Worm (Caenorhabditis elegans) whole organism, late embryonic: ENCODE results near the gene tofu-2.

Source experiments
- C08G9.2 ChIP-seq: sonication (generic microtip); optimal IDR thresholded peaks from 2 replicates; lab custom pipeline; 2016; ENCODE audit warnings: mild to moderate bottlenecking, missing genetic modification characterization, moderate library complexity, missing compliant biosample characterization
- C38D4.7 ChIP-seq: fragments of 200-800 bp; sonication (Bioruptor generic); optimal IDR thresholded peaks from 2 replicates; lab custom pipeline; 2018; ENCODE audit warnings: mild to moderate bottlenecking, missing genetic modification characterization, moderate library complexity, missing compliant biosample characterization
- ceh-18 ChIP-seq: sonication (generic microtip); optimal IDR thresholded peaks from 2 replicates; lab custom pipeline; 2016; ENCODE audit warnings: missing genetic modification characterization, missing compliant biosample characterization
- ceh-2 ChIP-seq: sonication (generic microtip); optimal IDR thresholded peaks from 2 replicates; lab custom pipeline; 2016; ENCODE audit warnings: missing genotype, missing genetic modification characterization, missing compliant biosample characterization
- ceh-22 ChIP-seq: sonication (generic microtip); optimal IDR thresholded peaks from 2 replicates; lab custom pipeline; 2017; ENCODE audit warnings: missing biosample characterization, missing genetic modification characterization
- ceh-24 ChIP-seq: sonication (generic microtip); optimal IDR thresholded peaks from 2 replicates; lab custom pipeline; 2016; ENCODE audit warnings: mild to moderate bottlenecking, missing genetic modification characterization, missing compliant biosample characterization
- ceh-30 ChIP-seq: fragments of 150-350 bp; optimal IDR thresholded peaks from 2 replicates; lab custom pipeline; 2014; ENCODE audit warnings: missing biosample characterization, missing genetic modification characterization
- ceh-31 ChIP-seq: sonication (generic microtip); optimal IDR thresholded peaks from 2 replicates; lab custom pipeline; 2016; ENCODE audit warnings: missing genetic modification characterization, missing compliant biosample characterization
- ceh-34 ChIP-seq: sonication (generic microtip); optimal IDR thresholded peaks from 2 replicates; lab custom pipeline; 2016; ENCODE audit warnings: mild to moderate bottlenecking, missing genetic modification characterization, missing compliant biosample characterization
- elt-2 ChIP-seq: sonication (generic microtip); optimal IDR thresholded peaks from 2 replicates; lab custom pipeline; 2016; ENCODE audit warnings: missing genetic modification reagents, missing genetic modification characterization, missing compliant biosample characterization
- ets-4 ChIP-seq: sonication (generic microtip); optimal IDR thresholded peaks from 2 replicates; lab custom pipeline; 2016; ENCODE audit warnings: missing genetic modification characterization, missing compliant biosample characterization
- eyg-1 ChIP-seq: sonication (generic microtip); optimal IDR thresholded peaks from 2 replicates; lab custom pipeline; 2016; ENCODE audit warnings: missing genotype, missing genetic modification characterization, missing compliant biosample characterization
- fax-1 ChIP-seq: sonication (generic microtip); optimal IDR thresholded peaks from 2 replicates; lab custom pipeline; 2016; ENCODE audit warnings: missing genotype, missing genetic modification characterization, missing compliant biosample characterization
- fkh-6 ChIP-seq: sonication (generic microtip); optimal IDR thresholded peaks from 2 replicates; lab custom pipeline; 2016; ENCODE audit warnings: missing genetic modification characterization, missing compliant biosample characterization
- gmeb-2 ChIP-seq: sonication (generic microtip); optimal IDR thresholded peaks from 2 replicates; lab custom pipeline; 2016; ENCODE audit warnings: missing genetic modification characterization, inconsistent platforms, missing compliant biosample characterization
- hlh-15 ChIP-seq: sonication (generic microtip); optimal IDR thresholded peaks from 2 replicates; lab custom pipeline; 2016; ENCODE audit warnings: missing genetic modification characterization, missing compliant biosample characterization
- hlh-30 ChIP-seq: sonication (generic microtip); optimal IDR thresholded peaks from 2 replicates; lab custom pipeline; 2017; ENCODE audit warnings: antibody characterized with exemption, missing genetic modification characterization, missing compliant biosample characterization; ENCODE audit not compliant: insufficient read depth
- hlh-6 ChIP-seq: sonication (generic microtip); optimal IDR thresholded peaks from 2 replicates; lab custom pipeline; 2016; ENCODE audit warnings: missing genotype, missing genetic modification characterization, missing compliant biosample characterization
- hlh-8 ChIP-seq: sonication (generic microtip); optimal IDR thresholded peaks from 2 replicates; lab custom pipeline; 2016; ENCODE audit warnings: missing genotype, missing genetic modification characterization, missing compliant biosample characterization
- lim-6 ChIP-seq: sonication (generic microtip); optimal IDR thresholded peaks from 2 replicates; lab custom pipeline; 2016; ENCODE audit warnings: missing genetic modification characterization, missing compliant biosample characterization
- madf-2 ChIP-seq: sonication (generic microtip); optimal IDR thresholded peaks from 2 replicates; lab custom pipeline; 2017; ENCODE audit warnings: missing genetic modification characterization, missing compliant biosample characterization
- mec-3 ChIP-seq: sonication (generic microtip); optimal IDR thresholded peaks from 2 replicates; lab custom pipeline; 2016; ENCODE audit warnings: borderline replicate concordance, missing genetic modification characterization, missing compliant biosample characterization
- nhr-232 ChIP-seq: sonication (generic microtip); optimal IDR thresholded peaks from 2 replicates; lab custom pipeline; 2016; ENCODE audit warnings: missing genetic modification characterization, missing compliant biosample characterization
- npax-4 ChIP-seq: sonication (generic microtip); optimal IDR thresholded peaks from 2 replicates; lab custom pipeline; 2016; ENCODE audit warnings: missing genetic modification characterization, missing compliant biosample characterization
- odd-2 ChIP-seq: sonication (generic microtip); optimal IDR thresholded peaks from 2 replicates; lab custom pipeline; 2017; ENCODE audit warnings: antibody characterized with exemption, mild to moderate bottlenecking, missing genetic modification characterization, missing compliant biosample characterization
- pat-9 ChIP-seq: fragments of 200-800 bp; sonication (Bioruptor generic); optimal IDR thresholded peaks from 2 replicates; lab custom pipeline; 2018; ENCODE audit warnings: mild to moderate bottlenecking, missing genetic modification characterization, moderate library complexity, missing compliant biosample characterization
- pax-1 ChIP-seq: fragments of 150-350 bp; optimal IDR thresholded peaks from 2 replicates; lab custom pipeline; 2014; ENCODE audit warnings: missing biosample characterization, missing genetic modification characterization
- pha-2 ChIP-seq: sonication (generic microtip); optimal IDR thresholded peaks from 2 replicates; lab custom pipeline; 2017; ENCODE audit warnings: mild to moderate bottlenecking, missing genetic modification characterization, missing compliant biosample characterization
- pqm-1 ChIP-seq: sonication (generic microtip); optimal IDR thresholded peaks from 2 replicates; lab custom pipeline; 2016; ENCODE audit warnings: missing genetic modification characterization, missing compliant biosample characterization
- pros-1 ChIP-seq: fragments of 150-350 bp; optimal IDR thresholded peaks from 2 replicates; lab custom pipeline; 2014; ENCODE audit warnings: missing biosample characterization, missing genetic modification reagents, missing genetic modification characterization
- rnt-1 ChIP-seq: sonication (generic microtip); optimal IDR thresholded peaks from 2 replicates; lab custom pipeline; 2016; ENCODE audit warnings: missing genetic modification characterization, missing compliant biosample characterization
- sox-2 ChIP-seq: fragments of 200-800 bp; sonication (Bioruptor generic); IDR thresholded peaks from 2 replicates; pipeline ENCODE4 v1.3.6; 2022; ENCODE audit warnings: missing genetic modification reagents, missing genetic modification characterization, missing compliant biosample characterization
- sox-4 ChIP-seq: sonication (generic microtip); optimal IDR thresholded peaks from 2 replicates; lab custom pipeline; 2017; ENCODE audit warnings: mild to moderate bottlenecking, missing genetic modification characterization, inconsistent platforms, missing compliant biosample characterization
- tbx-7 ChIP-seq: sonication (generic microtip); optimal IDR thresholded peaks from 2 replicates; lab custom pipeline; 2016; ENCODE audit warnings: missing genotype, missing genetic modification characterization, missing compliant biosample characterization
- unc-3 ChIP-seq, 2 experiments: fragments of 200-800 bp in 1 of 2; sonication (Bioruptor generic) in 1 of 2; sonication (generic microtip) in 1 of 2; conservative IDR thresholded peaks in 1 of 2; optimal IDR thresholded peaks in 1 of 2; 2 replicates each; pipeline versions ENCODE4 v1.3.6 to Lab custom; 2016 to 2022; ENCODE audit warnings: missing compliant biosample characterization in 2 of 2, missing genetic modification characterization in 2 of 2, missing genetic modification reagents in 1 of 2
- unc-55 ChIP-seq: sonication (generic microtip); optimal IDR thresholded peaks from 2 replicates; lab custom pipeline; 2017; ENCODE audit warnings: missing biosample characterization, missing genetic modification reagents, missing genetic modification characterization
- unc-86 ChIP-seq: sonication (generic microtip); optimal IDR thresholded peaks from 2 replicates; lab custom pipeline; 2016; ENCODE audit warnings: missing genetic modification characterization, missing compliant biosample characterization
- zip-5 ChIP-seq: sonication (generic microtip); optimal IDR thresholded peaks from 2 replicates; lab custom pipeline; 2016; ENCODE audit warnings: missing genetic modification characterization, missing compliant biosample characterization
- ztf-16 ChIP-seq: sonication (generic microtip); optimal IDR thresholded peaks from 2 replicates; lab custom pipeline; 2017; ENCODE audit warnings: missing genetic modification characterization, missing compliant biosample characterization

The tofu-2 gene

DNA sequence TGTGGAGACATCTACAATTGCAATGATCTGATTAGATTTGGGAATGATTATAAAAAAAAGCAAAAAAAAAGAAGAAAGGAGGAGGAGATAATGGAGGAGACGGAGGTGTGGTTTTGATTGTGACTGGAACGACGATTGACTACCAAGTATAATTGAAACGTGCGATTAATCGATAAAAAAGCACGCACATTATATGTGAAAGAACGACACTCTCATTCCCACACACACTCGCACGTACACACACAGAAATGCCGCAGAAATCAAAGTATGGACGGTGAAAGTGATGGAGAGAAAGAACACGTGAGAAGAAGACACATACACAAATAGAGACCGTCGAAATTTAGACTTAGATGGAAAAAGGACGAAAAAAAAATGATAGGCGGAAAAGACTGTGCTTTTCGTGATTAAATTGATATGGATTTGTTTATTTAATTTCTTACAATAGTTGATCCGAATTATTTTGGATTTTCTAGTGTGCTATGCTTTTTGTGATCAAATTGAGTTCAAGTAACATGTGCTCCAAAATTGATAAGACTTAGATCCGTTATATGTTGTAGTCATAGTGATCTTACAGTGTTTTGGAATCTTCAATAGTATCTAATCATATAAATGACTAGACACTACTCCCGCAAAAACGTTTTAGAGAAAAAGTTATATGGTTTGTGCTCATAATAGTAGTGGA, 42.8 kb upstream of the tofu-2 start, which contains the start of gene nhr-135:
Gene nhr-135 (minus strand): TSS at position 51 of the 682 bp plus-strand sequence.
- TF ChIP-seq elt-2 (tag; lab: Kevin White, UChicago) (peak; percentile 8), sox-2 (no peak)

DNA sequence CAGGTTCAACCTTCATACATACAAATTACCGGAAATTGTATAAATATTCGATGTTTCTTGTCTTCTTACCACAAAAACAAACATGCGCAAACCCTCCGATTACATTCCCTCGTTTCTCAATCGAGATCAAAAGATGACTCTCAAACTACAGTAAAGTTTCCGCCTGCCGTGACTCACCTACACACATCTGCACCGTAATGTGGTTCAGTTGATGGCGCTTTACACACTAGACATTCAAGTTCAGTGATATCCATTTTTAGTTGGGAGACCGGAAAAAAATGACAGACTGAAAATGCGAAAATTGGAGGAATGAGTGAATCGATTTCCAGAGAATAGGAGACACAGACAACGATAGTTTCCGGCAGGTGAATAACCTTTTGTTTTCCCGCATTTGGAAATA, 40.2 kb upstream of the tofu-2 start, which contains the start of gene nhr-286:
Gene nhr-286 (minus strand): TSS at position 324 of the 400 bp plus-strand sequence.
- TF ChIP-seq ztf-16 (tag; lab: Kevin White, UChicago) (no peak), ets-4 (no peak), ceh-2 (tag; lab: Kevin White, UChicago) (no peak)
- TF ChIP-seq, all 69 proteins: peak for 0

DNA sequence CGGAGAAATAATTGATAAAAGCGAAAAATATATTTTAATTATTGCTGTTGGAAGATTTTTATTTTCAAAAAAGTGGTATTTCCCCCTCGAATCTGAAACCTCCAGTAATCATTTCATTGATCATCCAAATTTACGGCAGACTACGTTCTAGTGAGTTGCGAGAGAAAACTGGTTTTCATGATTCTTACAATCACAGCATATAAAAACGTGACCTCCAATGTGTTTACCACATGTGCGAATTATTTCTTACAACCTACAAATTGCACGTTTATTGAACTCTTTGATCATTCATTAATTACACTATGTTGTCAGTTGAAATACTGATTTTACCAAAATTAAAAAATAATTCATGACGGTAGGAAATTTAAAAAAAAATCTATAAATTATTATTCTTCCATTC, 38.2 kb upstream of the tofu-2 start:
- TF ChIP-seq ceh-31 = no peak
- TF ChIP-seq fkh-6 = no peak
- no peak for TF ChIP-seq sox-2
- TF ChIP-seq unc-86 (tag; lab: Kevin White, UChicago) = no peak
- no peak for TF ChIP-seq elt-2 (tag; lab: Kevin White, UChicago)
- TF ChIP-seq madf-2 (tag; lab: Kevin White, UChicago) = no peak
- no peak for TF ChIP-seq pax-1
- TF ChIP-seq hlh-15 (tag; lab: Kevin White, UChicago) = no peak
- TF ChIP-seq ceh-22 = no peak
- TF ChIP-seq ceh-2 (tag; lab: Kevin White, UChicago) = no peak
- no peak for TF ChIP-seq sox-4 (tag; lab: Kevin White, UChicago)
- no peak for TF ChIP-seq odd-2 (tag; lab: Kevin White, UChicago)
- TF ChIP-seq gmeb-2 (tag; lab: Kevin White, UChicago) = no peak
- no peak for TF ChIP-seq unc-55
- no peak for TF ChIP-seq ceh-30
- no peak for TF ChIP-seq ztf-16 (tag; lab: Kevin White, UChicago)
- no peak for TF ChIP-seq npax-4
- no peak for TF ChIP-seq ceh-24
- TF ChIP-seq hlh-6 = no peak
- no peak for TF ChIP-seq hlh-30 (tag; lab: Kevin White, UChicago)

DNA sequence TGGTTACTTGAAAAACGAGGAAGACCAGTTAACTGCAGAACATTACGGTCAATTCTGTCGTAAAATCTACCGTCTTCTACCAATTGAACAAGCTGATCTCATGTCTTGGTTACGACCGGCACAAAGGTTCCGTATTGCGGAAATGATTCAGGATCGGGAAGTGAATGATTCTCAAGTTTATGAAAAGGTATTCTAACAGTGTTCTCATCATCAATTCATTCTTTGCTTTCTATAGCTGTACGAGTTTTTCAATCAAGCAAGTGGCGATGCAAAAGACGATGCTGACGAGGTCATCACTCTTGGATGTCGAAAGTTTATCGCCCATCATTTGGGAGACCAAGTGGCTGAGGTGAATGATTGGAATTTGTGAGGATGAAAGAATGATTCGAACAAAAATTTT, 36.3 kb upstream of the tofu-2 start:
- no peak for TF ChIP-seq pat-9
- no peak for TF ChIP-seq madf-2 (tag; lab: Kevin White, UChicago)
- no peak for TF ChIP-seq zip-5 (tag; lab: Kevin White, UChicago)

DNA sequence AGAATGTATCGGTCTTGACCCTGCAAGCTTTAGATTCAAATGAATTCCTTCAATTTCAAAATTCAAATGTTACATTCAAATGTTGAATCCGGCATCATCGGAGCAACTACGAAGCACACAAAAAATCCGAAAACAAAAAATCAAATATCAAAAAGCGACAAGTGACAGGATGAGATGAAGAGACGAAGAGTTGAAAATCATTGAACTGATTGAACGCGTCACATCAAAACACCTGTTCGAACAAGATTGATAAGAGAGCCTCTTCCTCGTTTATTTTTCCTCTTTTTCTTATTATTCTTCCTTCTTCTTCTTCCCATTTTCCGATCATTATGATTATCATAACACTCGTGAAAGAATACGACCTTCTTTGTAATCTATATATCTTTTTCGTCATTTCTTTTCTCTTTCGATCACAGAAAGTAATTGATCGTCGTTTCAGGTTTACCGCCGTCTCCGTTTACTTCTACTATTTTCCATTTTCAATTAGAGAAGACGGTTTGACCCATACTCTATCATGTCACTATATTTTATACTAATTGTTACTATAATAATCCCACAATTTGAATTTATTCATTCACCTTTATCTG, 34.6 kb upstream of the tofu-2 start, which contains the start of gene VC5.2:
Gene VC5.2 (plus strand): TSS at position 439 of the 587 bp plus-strand sequence.
- TF ChIP-seq nhr-232 (no peak), unc-55 (peak; percentile 72)

DNA sequence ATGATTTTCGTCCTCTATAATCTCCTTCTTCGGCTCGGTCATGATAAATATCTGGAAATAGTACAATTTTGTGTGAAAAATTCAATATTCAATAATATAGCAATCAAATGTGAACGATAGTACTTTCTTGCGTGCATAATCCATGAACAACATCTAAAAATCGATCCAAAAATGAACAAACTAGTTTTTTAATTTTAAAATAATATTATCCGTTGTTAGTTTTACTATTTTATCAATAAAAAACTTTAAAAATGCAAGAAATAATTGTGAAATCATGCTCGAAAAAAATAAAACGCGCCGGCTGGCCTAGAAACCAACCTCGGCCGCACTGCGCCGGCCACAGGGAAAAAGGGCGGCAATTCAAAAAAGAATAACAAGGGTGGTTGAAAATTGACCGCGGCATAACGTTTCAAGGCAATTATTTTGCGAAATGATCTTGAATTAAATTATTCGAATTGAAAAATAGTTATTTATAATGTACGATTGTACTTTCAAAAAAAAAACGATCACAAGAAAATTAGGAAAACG, 33.6 kb upstream of the tofu-2 start, which contains the start of gene mys-1:
Gene mys-1 (minus strand): TSS at position 51 of the 528 bp plus-strand sequence.
- TF ChIP-seq ceh-18 (tag; lab: Kevin White, UChicago) (no peak), tbx-7 (tag; lab: Kevin White, UChicago) (peak; percentile 81), ceh-34 (tag; lab: Kevin White, UChicago) (peak; percentile 58), hlh-8 (tag; lab: Kevin White, UChicago) (peak; percentile 78), hlh-6 (no peak), pha-2 (tag; lab: Kevin White, UChicago) (peak; percentile 36), lim-6 (peak; percentile 43), rnt-1 (tag; lab: Kevin White, UChicago) (peak; percentile 42), mec-3 (tag; lab: Kevin White, UChicago) (peak; percentile 72), pax-1 (no peak), unc-86 (tag; lab: Kevin White, UChicago) (peak; percentile 1), ceh-2 (tag; lab: Kevin White, UChicago) (peak; percentile 88), ceh-31 (peak; percentile 89), C38D4.7 (GFP tag; lab: Kevin White, UChicago) (no peak), elt-2 (tag; lab: Kevin White, UChicago) (peak; percentile 38), fax-1 (peak; percentile 63), unc-3 (GFP tag; conservative IDR thresholded peaks at IDR 0.05; lab: Robert Waterston, UW) (0 out of 2 replicates have a peak, but pooled peaks have one; percentile 32), unc-3 (tag; optimal IDR thresholded peaks at IDR 0.05; lab: Kevin White, UChicago) (no peak), ztf-16 (tag; lab: Kevin White, UChicago) (peak; percentile 27), sox-2 (no peak), eyg-1 (tag; lab: Kevin White, UChicago) (peak; percentile 21), npax-4 (no peak), C08G9.2 (peak; percentile 92), pros-1 (no peak), pqm-1 (tag; lab: Kevin White, UChicago) (peak; percentile 63), ets-4 (peak; percentile 89)
